Worm (Caenorhabditis elegans) whole organism, L1 larva: ENCODE data around the gene sqd-1.

ENCODE experiments used
- C04F5.9 ChIP-seq: sonication (generic microtip); optimal IDR thresholded peaks from 2 replicates; lab custom pipeline; 2016; ENCODE audit warnings: missing genetic modification characterization, missing compliant biosample characterization
- Y116A8C.19 ChIP-seq: sonication (generic microtip); optimal IDR thresholded peaks from 2 replicates; lab custom pipeline; 2016; ENCODE audit warnings: missing compliant biosample characterization, missing genetic modification characterization, borderline replicate concordance
- aha-1 ChIP-seq: fragments of 150-350 bp; optimal IDR thresholded peaks from 2 replicates; lab custom pipeline; 2014; ENCODE audit warnings: missing biosample characterization, missing genetic modification characterization
- alr-1 ChIP-seq: fragments of 200-800 bp; sonication (Bioruptor generic); optimal IDR thresholded peaks from 2 replicates; lab custom pipeline; 2018; ENCODE audit warnings: borderline replicate concordance, mild to moderate bottlenecking, missing genetic modification characterization, missing compliant biosample characterization
- aly-2 ChIP-seq: fragments of 150-350 bp; optimal IDR thresholded peaks from 2 replicates; lab custom pipeline; 2014; ENCODE audit warnings: missing biosample characterization, missing genetic modification characterization
- ama-1 ChIP-seq: fragments of 150-350 bp; optimal IDR thresholded peaks from 2 replicates; lab custom pipeline; 2014
- ceh-8 ChIP-seq: fragments of 200-800 bp; sonication (Bioruptor generic); optimal IDR thresholded peaks from 2 replicates; lab custom pipeline; 2018; ENCODE audit warnings: mild to moderate bottlenecking, missing genetic modification characterization, moderate library complexity, missing compliant biosample characterization
- ceh-88 ChIP-seq: fragments of 200-800 bp; sonication (Bioruptor generic); IDR thresholded peaks from 2 replicates; pipeline ENCODE4 v1.3.6; 2022; ENCODE audit warnings: missing genetic modification characterization, missing compliant biosample characterization
- ceh-90 ChIP-seq: sonication (generic microtip); optimal IDR thresholded peaks from 2 replicates; lab custom pipeline; 2016; ENCODE audit warnings: missing genetic modification characterization, missing compliant biosample characterization
- ces-1 ChIP-seq: fragments of 150-350 bp; optimal IDR thresholded peaks from 2 replicates; lab custom pipeline; 2014; ENCODE audit warnings: missing biosample characterization, missing genetic modification reagents, missing genetic modification characterization
- dpl-1 ChIP-seq, 3 experiments: fragments of 150-350 bp in 2 of 3; sonication (generic microtip) in 1 of 3; optimal IDR thresholded peaks; 2 replicates each; lab custom pipeline; 2014 to 2017; ENCODE audit warnings: missing biosample characterization in 3 of 3, missing genetic modification characterization in 3 of 3, missing genetic modification reagents in 3 of 3
- elt-2 ChIP-seq: sonication (generic microtip); optimal IDR thresholded peaks from 2 replicates; lab custom pipeline; 2016; ENCODE audit warnings: missing genetic modification characterization, mild to moderate bottlenecking, inconsistent platforms, missing compliant biosample characterization, missing genetic modification reagents
- elt-3 ChIP-seq, 6 experiments: fragments of 150-350 bp in 1 of 6; sonication (generic microtip); optimal IDR thresholded peaks; 2 replicates each; lab custom pipeline; 2017 to 2018; ENCODE audit warnings: missing biosample characterization in 6 of 6, missing genetic modification characterization in 6 of 6, inconsistent platforms in 1 of 6
- fkh-10 ChIP-seq: sonication (generic microtip); optimal IDR thresholded peaks from 2 replicates; lab custom pipeline; 2017; ENCODE audit warnings: missing biosample characterization, missing genetic modification reagents, missing genetic modification characterization
- grh-1 ChIP-seq: fragments of 200-800 bp; sonication (Bioruptor generic); IDR thresholded peaks from 2 replicates; pipeline ENCODE4 v1.3.6; 2022; ENCODE audit warnings: missing genetic modification reagents, missing genetic modification characterization, missing compliant biosample characterization
- hlh-4 ChIP-seq: sonication (generic microtip); optimal IDR thresholded peaks from 2 replicates; lab custom pipeline; 2016; ENCODE audit warnings: mild to moderate bottlenecking, missing genetic modification characterization, missing compliant biosample characterization
- irx-1 ChIP-seq: sonication (generic microtip); optimal IDR thresholded peaks from 2 replicates; lab custom pipeline; 2016; ENCODE audit warnings: missing genetic modification characterization, missing compliant biosample characterization
- lin-35 ChIP-seq, 2 experiments: fragments of 150-350 bp; optimal IDR thresholded peaks; 2 replicates each; lab custom pipeline; 2014; ENCODE audit warnings: missing biosample characterization in 2 of 2, missing genetic modification characterization in 2 of 2, missing genetic modification reagents in 2 of 2
- lin-39 ChIP-seq: fragments of 150-350 bp; optimal IDR thresholded peaks from 2 replicates; lab custom pipeline; 2014; ENCODE audit warnings: missing biosample characterization, missing genetic modification reagents, missing genetic modification characterization
- lir-3 ChIP-seq: sonication (generic microtip); optimal IDR thresholded peaks from 2 replicates; lab custom pipeline; 2016; ENCODE audit warnings: mild to moderate bottlenecking, missing genetic modification characterization, moderate library complexity, missing compliant biosample characterization; ENCODE audit not compliant: poor library complexity
- lsy-2 ChIP-seq, 2 experiments: fragments of 150-350 bp; optimal IDR thresholded peaks; 2 replicates each; lab custom pipeline; 2014; ENCODE audit warnings: missing biosample characterization in 2 of 2, missing genetic modification characterization in 2 of 2
- mab-9 ChIP-seq: fragments of 200-800 bp; sonication (Bioruptor generic); IDR thresholded peaks from 2 replicates; pipeline ENCODE4 v1.3.6; 2022; ENCODE audit warnings: missing genetic modification reagents, missing genetic modification characterization, missing compliant biosample characterization
- mdl-1 ChIP-seq, 2 experiments: fragments of 150-350 bp; optimal IDR thresholded peaks; 2 replicates each; lab custom pipeline; 2014 to 2017; ENCODE audit warnings: missing biosample characterization in 2 of 2, missing genetic modification characterization in 2 of 2, inconsistent platforms in 1 of 2
- mep-1 ChIP-seq: fragments of 150-350 bp; optimal IDR thresholded peaks from 2 replicates; lab custom pipeline; 2014; ENCODE audit warnings: missing biosample characterization, missing genetic modification characterization
- nhr-19 ChIP-seq: fragments of 200-800 bp; sonication (Bioruptor generic); conservative IDR thresholded peaks from 2 replicates; pipeline ENCODE4 v1.3.6; 2022; ENCODE audit warnings: missing genetic modification characterization, missing compliant biosample characterization
- nhr-237 ChIP-seq: fragments of 150-350 bp; optimal IDR thresholded peaks from 2 replicates; lab custom pipeline; 2014; ENCODE audit warnings: missing biosample characterization, missing genetic modification characterization
- nhr-28 ChIP-seq: fragments of 150-350 bp; optimal IDR thresholded peaks from 2 replicates; lab custom pipeline; 2014; ENCODE audit warnings: missing biosample characterization, missing genetic modification characterization
- nhr-76 ChIP-seq: sonication (generic microtip); optimal IDR thresholded peaks from 2 replicates; lab custom pipeline; 2017; ENCODE audit warnings: missing biosample characterization, missing genetic modification characterization
- nhr-77 ChIP-seq: fragments of 150-350 bp; optimal IDR thresholded peaks from 2 replicates; lab custom pipeline; 2014; ENCODE audit warnings: missing biosample characterization, missing genetic modification characterization
- nhr-84 ChIP-seq: sonication (generic microtip); optimal IDR thresholded peaks from 2 replicates; lab custom pipeline; 2017; ENCODE audit warnings: missing biosample characterization, missing genetic modification characterization
- nhr-90 ChIP-seq: sonication (generic microtip); optimal IDR thresholded peaks from 2 replicates; lab custom pipeline; 2016; ENCODE audit warnings: mild to moderate bottlenecking, missing genetic modification characterization, missing compliant biosample characterization; ENCODE audit not compliant: poor library complexity
- pag-3 ChIP-seq: sonication (generic microtip); optimal IDR thresholded peaks from 2 replicates; lab custom pipeline; 2017; ENCODE audit warnings: missing genetic modification characterization, mild to moderate bottlenecking, missing compliant biosample characterization, antibody characterized with exemption, borderline replicate concordance; ENCODE audit not compliant: insufficient read depth
- pqm-1 ChIP-seq: sonication (generic microtip); optimal IDR thresholded peaks from 3 replicates; lab custom pipeline; 2017; ENCODE audit warnings: missing biosample characterization, missing genetic modification characterization
- rnt-1 ChIP-seq: sonication (generic microtip); optimal IDR thresholded peaks from 2 replicates; lab custom pipeline; 2016; ENCODE audit warnings: mild to moderate bottlenecking, missing genetic modification characterization, moderate library complexity, missing compliant biosample characterization
- skn-1 ChIP-seq: fragments of 150-350 bp; optimal IDR thresholded peaks from 2 replicates; lab custom pipeline; 2014; ENCODE audit warnings: missing biosample characterization, missing genetic modification characterization
- snpc-4 ChIP-seq: fragments of 150-350 bp; optimal IDR thresholded peaks from 2 replicates; lab custom pipeline; 2014; ENCODE audit warnings: missing biosample characterization, missing genetic modification characterization
- snu-23 ChIP-seq: sonication (generic microtip); optimal IDR thresholded peaks from 2 replicates; lab custom pipeline; 2016; ENCODE audit warnings: missing genetic modification characterization, missing compliant biosample characterization
- sox-4 ChIP-seq: sonication (generic microtip); optimal IDR thresholded peaks from 2 replicates; lab custom pipeline; 2016; ENCODE audit warnings: missing genetic modification characterization, missing compliant biosample characterization
- sptf-1 ChIP-seq: fragments of 150-350 bp; optimal IDR thresholded peaks from 2 replicates; lab custom pipeline; 2014; ENCODE audit warnings: missing biosample characterization, missing genetic modification characterization
- swsn-7 ChIP-seq: sonication (generic microtip); optimal IDR thresholded peaks from 2 replicates; lab custom pipeline; 2016; ENCODE audit warnings: missing genetic modification characterization, missing compliant biosample characterization
- tlp-1 ChIP-seq: fragments of 150-350 bp; optimal IDR thresholded peaks from 2 replicates; lab custom pipeline; 2014; ENCODE audit warnings: missing biosample characterization, missing genetic modification characterization
- unc-130 ChIP-seq: fragments of 150-350 bp; optimal IDR thresholded peaks from 2 replicates; lab custom pipeline; 2017; ENCODE audit warnings: missing biosample characterization, missing genetic modification characterization, inconsistent platforms
- unc-30 ChIP-seq: sonication (generic microtip); optimal IDR thresholded peaks from 2 replicates; lab custom pipeline; 2017; ENCODE audit warnings: missing biosample characterization, missing genetic modification characterization
- unc-62 ChIP-seq: fragments of 150-350 bp; optimal IDR thresholded peaks from 2 replicates; lab custom pipeline; 2014; ENCODE audit warnings: missing biosample characterization, missing genetic modification reagents, missing genetic modification characterization
- unc-86 ChIP-seq: sonication (generic microtip); optimal IDR thresholded peaks from 2 replicates; lab custom pipeline; 2016; ENCODE audit warnings: missing genetic modification characterization, missing compliant biosample characterization
- unc-98 ChIP-seq: fragments of 200-800 bp; sonication (Bioruptor generic); IDR thresholded peaks from 2 replicates; pipeline ENCODE4 v1.3.6; 2022; ENCODE audit warnings: missing genetic modification characterization, missing compliant biosample characterization
- vab-15 ChIP-seq: sonication (generic microtip); optimal IDR thresholded peaks from 2 replicates; lab custom pipeline; 2017; ENCODE audit warnings: missing genotype, mild to moderate bottlenecking, missing genetic modification characterization, missing compliant biosample characterization
- zag-1 ChIP-seq: fragments of 150-350 bp; optimal IDR thresholded peaks from 2 replicates; lab custom pipeline; 2014; ENCODE audit warnings: missing biosample characterization, missing genetic modification characterization
- zip-4 ChIP-seq: fragments of 200-800 bp; sonication (Bioruptor generic); optimal IDR thresholded peaks from 2 replicates; lab custom pipeline; 2018; ENCODE audit warnings: mild to moderate bottlenecking, missing genetic modification characterization, moderate library complexity, missing compliant biosample characterization
- ztf-11 ChIP-seq, 2 experiments: sonication (generic microtip); optimal IDR thresholded peaks; 2 replicates each; lab custom pipeline; 2016 to 2017; ENCODE audit warnings: missing genetic modification characterization in 2 of 2, missing biosample characterization in 1 of 2, missing compliant biosample characterization in 1 of 2

The sqd-1 gene

DNA sequence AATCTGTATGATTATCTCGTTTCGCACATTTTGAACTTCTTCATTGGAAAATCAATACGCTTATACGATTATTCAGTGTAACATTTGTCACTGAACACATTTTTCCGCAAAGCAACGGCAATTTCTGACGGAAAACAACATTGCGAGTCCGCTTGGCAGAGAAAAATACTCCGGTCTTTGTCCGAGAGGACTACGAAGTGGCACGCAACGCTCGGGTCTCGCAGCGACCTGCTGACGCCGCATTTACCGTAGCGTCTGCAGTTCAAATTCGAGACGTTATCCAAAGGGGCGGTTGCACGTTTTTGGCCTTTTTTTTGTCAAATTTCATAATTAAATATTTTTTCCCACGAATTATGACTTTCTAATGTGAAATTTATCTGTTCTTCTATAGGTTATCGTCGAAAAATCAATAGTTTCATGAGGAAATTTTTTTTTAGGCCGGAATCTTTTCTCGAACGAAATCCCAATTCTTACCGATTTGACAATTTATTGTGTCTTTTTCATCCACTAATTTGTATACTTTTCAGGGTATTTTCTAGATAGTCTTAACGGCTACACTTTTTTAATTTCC, at the start of gene sqd-1 (continued):
- TF ChIP-seq ceh-88 (GFP tag; lab: Robert Waterston, UW) = peak; percentile 93
- TF ChIP-seq aha-1 (tag; lab: Kevin White, UChicago) = peak; percentile 84
- peak in 1 of 2 experiments; percentile 92 for TF ChIP-seq mdl-1 (tag; optimal IDR thresholded peaks at IDR 0.05; lab: Kevin White, UChicago)
- peak; percentile 97 for TF ChIP-seq grh-1
- TF ChIP-seq ama-1 (lab: Kevin White, UChicago) = peak; percentile 85
- peak; percentile 98 for TF ChIP-seq nhr-90 (tag; lab: Kevin White, UChicago)
- peak; percentile 71 for TF ChIP-seq aly-2 (tag; lab: Kevin White, UChicago)
- TF ChIP-seq elt-3 (tag; optimal IDR thresholded peaks at IDR 0.05; lab: Kevin White, UChicago) = peak in 5 of 6 experiments; percentile 74 to 94 (median 86)
- TF ChIP-seq nhr-84 (tag; lab: Kevin White, UChicago) = no peak
- TF ChIP-seq ceh-90 (tag; lab: Kevin White, UChicago) = peak; percentile 70
- peak; percentile 95 for TF ChIP-seq mep-1
- peak; percentile 67; the same call in 1 of the 2 replicates for TF ChIP-seq unc-98
- TF ChIP-seq ceh-8 (GFP tag; lab: Kevin White, UChicago) = peak; percentile 98
- peak; percentile 89 for TF ChIP-seq nhr-77 (tag; lab: Kevin White, UChicago)
- TF ChIP-seq C04F5.9 (tag; lab: Kevin White, UChicago) = peak; percentile 92
- TF ChIP-seq nhr-19 (GFP tag; lab: Robert Waterston, UW) = peak; percentile 98
- peak; percentile 93 for TF ChIP-seq lir-3
- no peak for TF ChIP-seq hlh-4
- peak; percentile 98 to 99 for TF ChIP-seq lsy-2 (tag; optimal IDR thresholded peaks at IDR 0.05; lab: Kevin White, UChicago)
- TF ChIP-seq nhr-28 (tag; lab: Kevin White, UChicago) = no peak
- TF ChIP-seq unc-30 (tag; lab: Kevin White, UChicago) = no peak
- peak; percentile 82 for TF ChIP-seq snpc-4 (tag; lab: Kevin White, UChicago)
- TF ChIP-seq unc-86 = peak; percentile 97
- peak; percentile 89 to 94 for TF ChIP-seq lin-35 (GFP tag; optimal IDR thresholded peaks at IDR 0.05; lab: Kevin White, UChicago)
- TF ChIP-seq ces-1 = no peak
- TF ChIP-seq lin-39 (tag; lab: Kevin White, UChicago) = peak; percentile 92
- TF ChIP-seq mab-9 (GFP tag; lab: Robert Waterston, UW) = peak; percentile 96
- peak in 1 of 2 experiments; percentile 97 for TF ChIP-seq ztf-11 (tag; optimal IDR thresholded peaks at IDR 0.05; lab: Kevin White, UChicago)
- peak; percentile 98 for TF ChIP-seq swsn-7 (tag; lab: Kevin White, UChicago)
- peak; percentile 98 for TF ChIP-seq unc-130
- peak; percentile 95 for TF ChIP-seq irx-1
- TF ChIP-seq nhr-237 (tag; lab: Kevin White, UChicago) = peak; percentile 81
- TF ChIP-seq Y116A8C.19 (tag; lab: Kevin White, UChicago) = peak; percentile 8

DNA sequence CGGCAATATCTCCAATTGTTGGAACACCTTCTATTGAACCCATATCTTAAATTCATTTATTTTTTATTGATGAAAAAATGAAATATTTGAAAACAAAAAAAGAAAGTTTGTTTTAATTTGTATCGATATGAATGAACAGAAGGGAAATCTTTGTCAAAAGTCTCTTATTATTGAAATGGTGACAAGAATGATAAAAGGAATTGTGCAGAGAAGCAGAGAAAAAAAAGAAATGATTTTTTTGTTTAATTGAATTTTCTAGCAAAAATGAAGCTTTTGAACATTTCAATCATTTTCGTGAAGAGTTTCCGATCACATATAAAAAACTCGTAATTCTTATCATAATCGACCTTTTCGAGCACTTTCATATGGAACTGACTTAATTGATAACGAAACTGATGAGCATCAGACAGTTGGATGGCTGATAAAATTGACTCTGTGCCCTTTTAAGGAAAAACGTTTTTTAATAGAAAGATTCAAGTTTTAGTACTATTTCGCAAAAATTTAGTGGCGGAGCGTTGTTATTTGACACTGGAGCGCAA, 48.2 kb upstream of the sqd-1 start, which contains the start of the genes aat-4 and T13A10.1:
TSS of gene aat-4 (minus strand) at position 51 of the 539 bp plus-strand sequence.
TSS of gene T13A10.1 (plus strand) at position 411 of the 539 bp plus-strand sequence.
- TF ChIP-seq pag-3 (no peak), pqm-1 (tag; lab: Kevin White, UChicago) (peak; percentile 65), rnt-1 (tag; lab: Kevin White, UChicago) (no peak), unc-98 (no peak), nhr-90 (tag; lab: Kevin White, UChicago) (no peak), ama-1 (lab: Kevin White, UChicago) (no peak), snu-23 (GFP tag; lab: Kevin White, UChicago) (no peak), ceh-88 (GFP tag; lab: Robert Waterston, UW) (no peak), nhr-237 (tag; lab: Kevin White, UChicago) (no peak), vab-15 (tag; lab: Kevin White, UChicago) (no peak), zip-4 (GFP tag; lab: Kevin White, UChicago) (no peak), nhr-84 (tag; lab: Kevin White, UChicago) (no peak), nhr-76 (tag; lab: Kevin White, UChicago) (no peak), mdl-1 (tag; optimal IDR thresholded peaks at IDR 0.05; lab: Kevin White, UChicago) (no peak), elt-2 (peak; percentile 55), tlp-1 (tag; lab: Kevin White, UChicago) (peak; percentile 39), skn-1 (tag; lab: Kevin White, UChicago) (no peak), unc-30 (tag; lab: Kevin White, UChicago) (no peak), fkh-10 (GFP tag; lab: Kevin White, UChicago) (no peak), unc-62 (GFP tag; lab: Kevin White, UChicago) (no peak), sox-4 (tag; lab: Kevin White, UChicago) (no peak), nhr-28 (tag; lab: Kevin White, UChicago) (no peak), zag-1 (tag; lab: Kevin White, UChicago) (no peak), dpl-1 (GFP tag; optimal IDR thresholded peaks at IDR 0.05; lab: Kevin White, UChicago) (no peak), mab-9 (GFP tag; lab: Robert Waterston, UW) (no peak), alr-1 (tag; lab: Kevin White, UChicago) (no peak), sptf-1 (no peak)
